Worm (Caenorhabditis elegans) whole organism, L4/young adult: ENCODE results near the gene ntp-1.

Experiments
- W03F9.2 ChIP-seq: fragments of 150-350 bp; optimal IDR thresholded peaks from 2 replicates; lab custom pipeline; 2014; ENCODE audit warnings: missing biosample characterization, missing genetic modification characterization
- him-1 ChIP-seq: sonication (generic microtip); optimal IDR thresholded peaks from 2 replicates; lab custom pipeline; 2016; ENCODE audit warnings: missing genotype, missing genetic modification reagents, missing genetic modification characterization, missing compliant biosample characterization

DNA sequence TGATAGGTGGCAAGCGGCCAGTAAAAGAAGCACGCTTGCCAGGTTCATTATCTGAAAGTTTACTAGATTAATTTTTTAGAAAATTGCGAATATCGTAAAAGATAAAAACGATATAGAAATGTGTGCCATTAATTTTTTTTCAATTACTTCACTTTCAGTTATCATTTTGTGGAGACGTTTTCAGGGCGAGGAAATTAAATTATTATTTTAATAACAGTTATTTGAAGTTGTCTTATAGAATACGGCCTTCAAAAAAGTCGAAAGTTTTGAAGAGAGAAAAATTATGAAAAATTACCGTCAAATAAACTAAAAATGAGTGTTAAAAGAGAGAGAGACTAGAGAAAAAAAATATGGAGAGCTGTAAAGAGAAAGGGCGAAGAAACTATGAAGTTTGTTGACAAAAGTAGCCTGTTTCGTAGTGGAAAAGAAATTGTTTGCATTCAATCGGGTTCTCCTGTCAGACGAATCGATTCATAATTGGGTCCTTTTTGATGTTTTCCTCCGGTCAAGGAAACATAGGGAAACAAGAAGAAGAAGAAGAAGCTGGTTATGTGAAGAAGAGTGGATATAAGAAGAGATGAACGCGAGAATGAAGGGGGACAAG is 40.1 kb upstream of the ntp-1 start, which contains the start of gene erp-44.2:
- TF ChIP-seq W03F9.2 (tag; lab: Kevin White, UChicago) (no peak), him-1 (tag; lab: Kevin White, UChicago) (no peak)
